Fruit fly (Drosophila melanogaster): ENCODE data around the gene Coprox.
A peak's percentile ranks its signal among the peaks of the same experiment; 100 is the strongest.

DNA sequence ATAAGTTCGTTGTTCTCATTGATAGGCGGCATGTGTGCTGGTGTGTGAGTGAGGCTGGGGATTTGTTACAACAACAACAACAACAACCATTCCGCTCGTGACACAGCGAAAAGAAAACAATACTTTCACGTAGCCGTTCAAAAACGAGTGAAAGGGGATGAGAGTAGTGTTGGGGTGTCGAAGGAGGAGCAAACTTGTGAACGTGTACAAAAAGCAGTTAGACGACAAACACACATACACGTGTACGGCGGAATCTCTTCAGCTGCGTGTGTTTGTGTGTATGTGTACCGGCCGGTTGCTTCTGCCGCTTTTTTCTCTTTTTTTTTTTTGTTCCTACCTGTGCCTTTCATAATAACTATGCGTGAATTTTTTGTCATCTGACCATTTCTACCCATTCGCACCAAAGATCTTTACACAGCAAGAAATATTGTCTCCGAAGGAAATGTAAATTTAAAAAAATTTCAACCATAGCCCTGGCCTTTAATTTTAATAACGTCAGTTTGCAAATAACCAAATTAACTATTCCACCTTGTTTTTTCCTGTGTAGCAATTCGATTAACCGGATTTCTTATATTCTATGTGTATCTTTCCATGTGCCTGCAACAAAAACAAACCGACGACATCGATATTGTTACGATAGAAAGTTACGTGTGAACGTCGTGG lies 42.0 kb upstream of the Coprox start:
- TF ChIP-seq pan (optimal IDR thresholded peaks at IDR 0.05) (no peak), br (GFP tag; optimal IDR thresholded peaks at IDR 0.05) (peak; percentile 74), psq (GFP tag; optimal IDR thresholded peaks at IDR 0.05) (peak; percentile 45), Myc (optimal IDR thresholded peaks at IDR 0.05) (no peak), HLH106 (tag; optimal IDR thresholded peaks at IDR 0.05) (peak; percentile 54), Abd-B (GFP tag; optimal IDR thresholded peaks at IDR 0.05) (no peak), Hr78 (GFP tag; optimal IDR thresholded peaks at IDR 0.05) (no peak), foxo (GFP tag; optimal IDR thresholded peaks at IDR 0.05) (peak in 1 of 2 experiments; percentile 84)

All from whole organism, wandering third instar larva.